Comparison of ENCODE assay signal across 1 fruit fly cellular context in the genomic region with DNA sequence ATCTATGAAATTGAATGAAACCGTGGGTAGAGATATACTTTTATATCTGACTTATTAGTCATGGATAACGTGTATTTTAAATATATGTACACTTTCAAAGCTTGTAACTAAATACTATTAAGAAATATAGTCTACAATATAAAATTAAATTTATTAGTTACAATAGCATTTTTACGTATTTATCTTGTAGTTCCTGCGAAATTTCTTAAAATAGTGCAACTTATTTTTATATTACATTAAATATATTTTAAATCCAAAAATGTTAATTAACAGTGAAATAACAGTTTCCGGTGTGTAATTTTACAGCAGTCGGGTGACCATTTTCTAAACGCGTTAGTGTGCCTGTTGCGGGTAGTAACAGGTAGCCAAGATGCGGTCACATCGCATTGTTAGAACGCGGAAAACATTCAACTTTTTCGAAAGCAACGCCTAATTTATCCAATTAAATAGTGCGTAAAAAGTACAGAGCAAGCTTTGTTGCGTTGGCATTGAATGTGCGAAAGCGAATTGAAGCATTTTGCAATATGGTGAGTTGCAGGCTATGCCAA.
TF ChIP-seq lines count a peak whose summit lies in the region.

TSS of gene CG10859 (minus strand) at position 51 of the 548 bp plus-strand sequence.
TSS of gene CG7110 (plus strand) at position 378 of the 548 bp plus-strand sequence.

TF ChIP-seq in whole organism, embryonic, 481 proteins besides CTCF, POLR2A, EP300 and RAD21 (continued from another document):
- TF ChIP-seq CG10543 (GFP tag; optimal IDR thresholded peaks at IDR 0.05; lab: Kevin White, UChicago) = peak; percentile 26
- peak; percentile 32 for TF ChIP-seq CG18262 (tag; optimal IDR thresholded peaks at IDR 0.05; lab: Kevin White, UChicago)
- peak; percentile 56 for TF ChIP-seq CG34376 (GFP tag; optimal IDR thresholded peaks at IDR 0.05; lab: Kevin White, UChicago)
- peak; percentile 65 for TF ChIP-seq CG18619 (GFP tag; optimal IDR thresholded peaks at IDR 0.05; lab: Kevin White, UChicago)
- TF ChIP-seq MESR4 (GFP tag; optimal IDR thresholded peaks at IDR 0.05; lab: Kevin White, UChicago) = peak; percentile 46
- TF ChIP-seq onecut (GFP tag; IDR thresholded peaks at IDR 0.05; lab: Robert Waterston, UW) = peak; percentile 52
- TF ChIP-seq Elba2 (GFP tag; optimal IDR thresholded peaks at IDR 0.05; lab: Kevin White, UChicago) = peak; percentile 66
- TF ChIP-seq CG4820 (GFP tag; optimal IDR thresholded peaks at IDR 0.05; lab: Kevin White, UChicago) = no peak
- TF ChIP-seq CG13624 (GFP tag; optimal IDR thresholded peaks at IDR 0.05; lab: Kevin White, UChicago) = peak; percentile 7
- TF ChIP-seq h (optimal IDR thresholded peaks at IDR 0.05; lab: Kevin White, UChicago) = no peak
- peak; percentile 12 for TF ChIP-seq Nf-YC (tag; optimal IDR thresholded peaks at IDR 0.05; lab: Kevin White, UChicago)
- TF ChIP-seq trem (tag; optimal IDR thresholded peaks at IDR 0.05; lab: Kevin White, UChicago) = peak; percentile 56
- no peak for TF ChIP-seq CG8290 (GFP tag; optimal IDR thresholded peaks at IDR 0.05; lab: Kevin White, UChicago)
- TF ChIP-seq CG8290 (tag; optimal IDR thresholded peaks at IDR 0.05; lab: Kevin White, UChicago) = peak in 1 of 2 experiments; percentile 76
- TF ChIP-seq Deaf1 (tag; optimal IDR thresholded peaks at IDR 0.05; lab: Kevin White, UChicago) = no peak
- TF ChIP-seq CG14050 (GFP tag; IDR thresholded peaks at IDR 0.05; lab: Robert Waterston, UW) = peak; percentile 14; the same call in 1 of the 3 replicates
- peak; percentile 5 for TF ChIP-seq CG10431 (GFP tag; optimal IDR thresholded peaks at IDR 0.05; lab: Kevin White, UChicago)
- TF ChIP-seq CG12071 (GFP tag; optimal IDR thresholded peaks at IDR 0.05; lab: Kevin White, UChicago) = peak; percentile 42
- TF ChIP-seq CG17328 (GFP tag; IDR thresholded peaks at IDR 0.05; lab: Robert Waterston, UW) = peak; percentile 14; the same call in 1 of the 2 replicates
- peak; percentile 27; the same call in 1 of the 3 replicates for TF ChIP-seq CG34422 (GFP tag; IDR thresholded peaks at IDR 0.05; lab: Robert Waterston, UW)
- no peak for TF ChIP-seq CG13123 (GFP tag; optimal IDR thresholded peaks at IDR 0.05; lab: Kevin White, UChicago)
- peak; percentile 38; the same call in 2 of the 3 replicates for TF ChIP-seq CG17361 (GFP tag; IDR thresholded peaks at IDR 0.05; lab: Robert Waterston, UW)
- peak; percentile 28 for TF ChIP-seq tap (tag; optimal IDR thresholded peaks at IDR 0.05; lab: Kevin White, UChicago)
- peak; percentile 61 for TF ChIP-seq CG9727 (GFP tag; optimal IDR thresholded peaks at IDR 0.05; lab: Kevin White, UChicago)
TF ChIP-seq in whole organism, embryonic: peak in this region for 172.
